Fruit fly (Drosophila melanogaster) whole organism, embryonic: Measurements from ENCODE around the gene goe.

Source experiments
- Awh ChIP-seq: fragments of 200-800 bp; sonication (Bioruptor generic); IDR thresholded peaks from 2 replicates; pipeline ENCODE4, ENCODE4 v1.3.6; 2022; ENCODE audit warnings: missing biosample characterization, missing genetic modification characterization
- BEAF-32 ChIP-seq: fragments of 200-800 bp; sonication (Bioruptor generic); optimal IDR thresholded peaks from 3 replicates; lab custom pipeline; 2017; ENCODE audit warnings: missing biosample characterization, missing genetic modification characterization, mild to moderate bottlenecking, moderate library complexity, missing genetic modification reagents
- Bdp1 ChIP-seq: fragments of 200-800 bp; sonication (Bioruptor generic); optimal IDR thresholded peaks from 3 replicates; lab custom pipeline; 2016; ENCODE audit warnings: missing biosample characterization, missing genetic modification characterization
- Bgb ChIP-seq: fragments of 200-800 bp; sonication (Bioruptor generic); IDR thresholded peaks from 2 replicates; pipeline ENCODE4 v1.3.6; 2022; ENCODE audit warnings: missing biosample characterization, missing genetic modification characterization; ENCODE audit not compliant: partially characterized antibody
- CG11696 ChIP-seq: fragments of 200-800 bp; sonication (Bioruptor generic); IDR thresholded peaks from 2 replicates; pipeline ENCODE4 v1.3.6; 2022; ENCODE audit warnings: missing biosample characterization, missing genetic modification characterization
- CG12071 ChIP-seq: fragments of 200-800 bp; sonication (Bioruptor generic); optimal IDR thresholded peaks from 3 replicates; lab custom pipeline; 2018; ENCODE audit warnings: missing biosample characterization, mild to moderate bottlenecking, missing genetic modification characterization
- CG12155 ChIP-seq: fragments of 200-800 bp; sonication (Bioruptor generic); optimal IDR thresholded peaks from 3 replicates; lab custom pipeline; 2016; ENCODE audit warnings: missing biosample characterization, missing genetic modification characterization
- CG12299 ChIP-seq: fragments of 200-800 bp; sonication (Bioruptor generic); optimal IDR thresholded peaks from 2 replicates; lab custom pipeline; 2018; ENCODE audit warnings: missing biosample characterization, mild to moderate bottlenecking, missing genetic modification characterization
- CG12744 ChIP-seq: fragments of 200-800 bp; sonication (Bioruptor generic); optimal IDR thresholded peaks from 2 replicates; lab custom pipeline; 2016; ENCODE audit warnings: missing biosample characterization, missing genetic modification characterization
- CG12769 ChIP-seq: fragments of 200-800 bp; sonication (Bioruptor generic); optimal IDR thresholded peaks from 2 replicates; lab custom pipeline; 2019; ENCODE audit warnings: missing biosample characterization, mild to moderate bottlenecking, missing genetic modification characterization, moderate library complexity
- CG13296 ChIP-seq: fragments of 200-800 bp; sonication (Bioruptor generic); optimal IDR thresholded peaks from 3 replicates; lab custom pipeline; 2018; ENCODE audit warnings: missing biosample characterization, mild to moderate bottlenecking, missing genetic modification characterization
- CG14014 ChIP-seq: fragments of 200-800 bp; sonication (Bioruptor generic); IDR thresholded peaks from 2 replicates; pipeline ENCODE4 v1.3.6; 2022; ENCODE audit warnings: missing biosample characterization, missing genetic modification characterization
- CG1602 ChIP-seq: fragments of 200-800 bp; sonication (Bioruptor generic); optimal IDR thresholded peaks from 3 replicates; lab custom pipeline; 2016; ENCODE audit warnings: missing biosample characterization, missing genetic modification characterization
- CG1647 ChIP-seq: fragments of 200-800 bp; sonication (Bioruptor generic); optimal IDR thresholded peaks from 3 replicates; lab custom pipeline; 2016; ENCODE audit warnings: missing biosample characterization, missing genetic modification characterization
- CG16779 ChIP-seq: fragments of 200-800 bp; sonication (Bioruptor generic); IDR thresholded peaks from 2 replicates; pipeline ENCODE4 v1.3.6; 2022; ENCODE audit warnings: missing biosample characterization, missing genetic modification characterization
- CG17359 ChIP-seq: fragments of 200-800 bp; sonication (Bioruptor generic); optimal IDR thresholded peaks from 3 replicates; lab custom pipeline; 2018; ENCODE audit warnings: missing biosample characterization, mild to moderate bottlenecking, missing genetic modification characterization, moderate library complexity
- CG2129 ChIP-seq: fragments of 200-800 bp; sonication (Bioruptor generic); IDR thresholded peaks from 2 replicates; pipeline ENCODE4 v1.3.6; 2022; ENCODE audit warnings: missing biosample characterization, missing genetic modification characterization; ENCODE audit not compliant: partially characterized antibody
- CG2202 ChIP-seq: fragments of 200-800 bp; sonication (Bioruptor generic); optimal IDR thresholded peaks from 2 replicates; lab custom pipeline; 2018; ENCODE audit warnings: missing biosample characterization, mild to moderate bottlenecking, missing genetic modification characterization
- CG34224 ChIP-seq: fragments of 200-800 bp; sonication (Bioruptor generic); IDR thresholded peaks from 3 replicates; pipeline ENCODE4 v1.3.6; 2022; ENCODE audit warnings: missing biosample characterization, missing genetic modification characterization; ENCODE audit not compliant: partially characterized antibody
- CG34422 ChIP-seq: fragments of 200-800 bp; sonication (Bioruptor generic); IDR thresholded peaks from 3 replicates; pipeline ENCODE4 v1.3.6; 2022; ENCODE audit warnings: missing biosample characterization, missing genetic modification characterization
- CG42726 ChIP-seq: fragments of 200-800 bp; sonication (Bioruptor generic); IDR thresholded peaks from 2 replicates; pipeline ENCODE4 v1.3.6; 2022; ENCODE audit warnings: missing biosample characterization, missing genetic modification characterization; ENCODE audit not compliant: partially characterized antibody
- CG4730 ChIP-seq: fragments of 200-800 bp; sonication (Bioruptor generic); IDR thresholded peaks from 2 replicates; pipeline ENCODE4 v1.3.6; 2022; ENCODE audit warnings: missing biosample characterization, missing genetic modification characterization
- CG6654 ChIP-seq: fragments of 200-800 bp; sonication (Bioruptor generic); optimal IDR thresholded peaks from 2 replicates; lab custom pipeline; 2017; ENCODE audit warnings: missing biosample characterization, mild to moderate bottlenecking, missing genetic modification characterization
- CG6813 ChIP-seq: fragments of 200-800 bp; sonication (Bioruptor generic); optimal IDR thresholded peaks from 2 replicates; lab custom pipeline; 2017; ENCODE audit warnings: missing biosample characterization, missing genetic modification characterization, mild to moderate bottlenecking, moderate library complexity, missing genetic modification reagents
- CG7372 ChIP-seq: fragments of 200-800 bp; sonication (Bioruptor generic); IDR thresholded peaks from 2 replicates; pipeline ENCODE4 v1.3.6; 2022; ENCODE audit warnings: missing biosample characterization, missing genetic modification characterization
- CG7963 ChIP-seq: fragments of 200-800 bp; sonication (Bioruptor generic); IDR thresholded peaks from 3 replicates; pipeline ENCODE4 v1.3.6; 2022; ENCODE audit warnings: missing biosample characterization, missing genetic modification characterization; ENCODE audit not compliant: partially characterized antibody
- CG8281 ChIP-seq: fragments of 200-800 bp; sonication (Bioruptor generic); optimal IDR thresholded peaks from 2 replicates; lab custom pipeline; 2018; ENCODE audit warnings: missing biosample characterization, mild to moderate bottlenecking, missing genetic modification characterization, moderate library complexity
- CG8765 ChIP-seq: fragments of 200-800 bp; sonication (Bioruptor generic); IDR thresholded peaks from 2 replicates; pipeline ENCODE4 v1.3.6; 2022; ENCODE audit warnings: missing biosample characterization, missing genetic modification characterization
- CG9797 ChIP-seq: fragments of 200-800 bp; sonication (Bioruptor generic); optimal IDR thresholded peaks from 3 replicates; lab custom pipeline; 2018; ENCODE audit warnings: missing biosample characterization, mild to moderate bottlenecking, missing genetic modification characterization
- Dad ChIP-seq: fragments of 200-800 bp; sonication (Bioruptor generic); optimal IDR thresholded peaks from 3 replicates; lab custom pipeline; 2016; ENCODE audit warnings: missing biosample characterization, missing genetic modification characterization
- Dek ChIP-seq: fragments of 200-800 bp; sonication (Bioruptor generic); optimal IDR thresholded peaks from 3 replicates; lab custom pipeline; 2019; ENCODE audit warnings: missing biosample characterization, mild to moderate bottlenecking, missing genetic modification characterization, moderate library complexity
- Doc3 ChIP-seq: fragments of 200-800 bp; sonication (Bioruptor generic); IDR thresholded peaks from 3 replicates; pipeline ENCODE4 v1.3.6; 2022; ENCODE audit warnings: missing biosample characterization, missing genetic modification characterization; ENCODE audit not compliant: partially characterized antibody
- Ets65A ChIP-seq: fragments of 200-800 bp; sonication (Bioruptor generic); peaks from one replicate; lab custom pipeline; 2016; ENCODE audit warnings: missing biosample characterization, missing genetic modification characterization
- Gsc ChIP-seq: fragments of 200-800 bp; sonication (Bioruptor generic); IDR thresholded peaks from 2 replicates; pipeline ENCODE4 v1.3.6; 2022; ENCODE audit warnings: missing biosample characterization, missing genetic modification characterization
- H15 ChIP-seq: fragments of 200-800 bp; sonication (Bioruptor generic); IDR thresholded peaks from 3 replicates; pipeline ENCODE4 v1.3.6; 2022; ENCODE audit warnings: missing biosample characterization, missing genetic modification characterization
- Hr3 ChIP-seq: fragments of 200-800 bp; sonication (Bioruptor generic); optimal IDR thresholded peaks from 3 replicates; lab custom pipeline; 2016; ENCODE audit warnings: missing biosample characterization, missing genetic modification characterization
- NC2α ChIP-seq: fragments of 200-800 bp; sonication (Bioruptor generic); optimal IDR thresholded peaks from 2 replicates; lab custom pipeline; 2016; ENCODE audit warnings: missing biosample characterization, missing genetic modification characterization
- Six4 ChIP-seq: fragments of 200-800 bp; sonication (Bioruptor generic); optimal IDR thresholded peaks from 2 replicates; lab custom pipeline; 2016; ENCODE audit warnings: missing biosample characterization, missing genetic modification characterization
- Sox100B ChIP-seq: fragments of 200-800 bp; sonication (Bioruptor generic); optimal IDR thresholded peaks from 3 replicates; lab custom pipeline; 2018; ENCODE audit warnings: missing biosample characterization, mild to moderate bottlenecking, missing genetic modification characterization
- Ssrp ChIP-seq: fragments of 200-800 bp; sonication (Bioruptor generic); optimal IDR thresholded peaks from 2 replicates; lab custom pipeline; 2018; ENCODE audit warnings: missing biosample characterization, mild to moderate bottlenecking, missing genetic modification characterization, moderate library complexity
- amos ChIP-seq: fragments of 200-800 bp; sonication (Bioruptor generic); IDR thresholded peaks from 2 replicates; pipeline ENCODE4 v1.3.6; 2022; ENCODE audit warnings: missing biosample characterization, missing genetic modification characterization; ENCODE audit not compliant: partially characterized antibody
- aop ChIP-seq: fragments of 200-800 bp; sonication (Bioruptor generic); IDR thresholded peaks from 2 replicates; pipeline ENCODE4 v1.3.6; 2022; ENCODE audit warnings: missing biosample characterization, missing genetic modification characterization
- chn ChIP-seq: fragments of 200-800 bp; sonication (Bioruptor generic); optimal IDR thresholded peaks from 2 replicates; lab custom pipeline; 2016; ENCODE audit warnings: missing biosample characterization, missing genetic modification characterization
- crp ChIP-seq, 2 experiments: fragments of 200-800 bp; sonication (Bioruptor generic); optimal IDR thresholded peaks; 2 replicates in 1 of 2; 3 replicates in 1 of 2; lab custom pipeline; 2017; ENCODE audit warnings: missing biosample characterization in 2 of 2, missing genetic modification characterization in 2 of 2, mild to moderate bottlenecking in 1 of 2, moderate library complexity in 1 of 2
- eyg ChIP-seq: fragments of 200-800 bp; sonication (Bioruptor generic); optimal IDR thresholded peaks from 3 replicates; lab custom pipeline; 2016; ENCODE audit warnings: missing biosample characterization, missing genetic modification characterization
- gem ChIP-seq: fragments of 200-800 bp; sonication (Bioruptor generic); optimal IDR thresholded peaks from 2 replicates; lab custom pipeline; 2019; ENCODE audit warnings: missing biosample characterization, mild to moderate bottlenecking, missing genetic modification characterization, moderate library complexity
- gro ChIP-seq: fragments of 200-800 bp; sonication (Bioruptor generic); optimal IDR thresholded peaks from 2 replicates; lab custom pipeline; 2016; ENCODE audit warnings: missing biosample characterization, missing genetic modification characterization
- ham ChIP-seq: fragments of 200-800 bp; sonication (Bioruptor generic); IDR thresholded peaks from 2 replicates; pipeline ENCODE4 v1.3.6; 2022; ENCODE audit warnings: missing biosample characterization, missing genetic modification characterization
- sr ChIP-seq: fragments of 200-800 bp; sonication (Bioruptor generic); IDR thresholded peaks from 3 replicates; pipeline ENCODE4 v1.3.6; 2022; ENCODE audit warnings: missing biosample characterization, missing genetic modification characterization
- stc ChIP-seq: fragments of 200-800 bp; sonication (Bioruptor generic); IDR thresholded peaks from 2 replicates; pipeline ENCODE4 v1.3.6; 2022; ENCODE audit warnings: missing biosample characterization, missing genetic modification characterization
- tx ChIP-seq: fragments of 200-800 bp; sonication (Bioruptor generic); optimal IDR thresholded peaks from 2 replicates; lab custom pipeline; 2016; ENCODE audit warnings: missing biosample characterization, missing genetic modification characterization
- zf30C ChIP-seq: fragments of 200-800 bp; sonication (Bioruptor generic); optimal IDR thresholded peaks from 3 replicates; lab custom pipeline; 2018; ENCODE audit warnings: missing biosample characterization, mild to moderate bottlenecking, missing genetic modification characterization

Gene goe

DNA sequence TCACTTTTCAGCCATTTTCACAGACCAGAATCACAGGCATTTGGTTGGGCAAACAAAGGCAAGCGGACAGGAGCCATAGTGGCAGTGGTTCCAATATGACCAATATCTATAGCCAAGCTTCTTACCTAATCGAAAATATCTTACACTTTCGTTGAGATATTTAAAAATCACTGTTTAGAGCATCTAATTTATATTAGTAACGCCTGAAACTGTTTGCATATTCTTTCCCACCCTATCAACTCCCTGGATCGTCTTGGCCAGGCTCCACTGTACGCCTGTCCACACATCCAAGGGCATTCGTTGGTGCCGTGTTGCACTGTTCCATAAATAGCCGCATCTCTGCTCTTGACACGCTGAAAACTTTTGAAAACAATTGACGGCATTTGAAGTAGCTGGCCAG is 61.2 kb downstream of the goe start (continued):
- TF ChIP-seq CG12744 (GFP tag; lab: Kevin White, UChicago) (no peak), Gsc (GFP tag; lab: Robert Waterston, UW) (0 out of 2 replicates have a peak, but pooled peaks have one; percentile 19), CG12155 (no peak), chn (no peak), CG34422 (GFP tag; lab: Robert Waterston, UW) (no peak), CG6654 (GFP tag; lab: Kevin White, UChicago) (no peak), CG1602 (GFP tag; lab: Kevin White, UChicago) (no peak), CG34224 (no peak), eyg (GFP tag; lab: Kevin White, UChicago) (no peak), ham (GFP tag; lab: Robert Waterston, UW) (no peak), CG7963 (no peak), Dad (GFP tag; lab: Kevin White, UChicago) (no peak), zf30C (GFP tag; lab: Kevin White, UChicago) (no peak), CG14014 (no peak), Awh (no peak), CG13296 (GFP tag; lab: Kevin White, UChicago) (no peak), CG16779 (GFP tag; lab: Robert Waterston, UW) (no peak), crp (GFP tag; optimal IDR thresholded peaks at IDR 0.05; lab: Kevin White, UChicago) (no peak), tx (GFP tag; lab: Kevin White, UChicago) (no peak), CG12769 (tag; lab: Kevin White, UChicago) (no peak), CG4730 (no peak), Doc3 (GFP tag; lab: Robert Waterston, UW) (no peak), sr (no peak), BEAF-32 (GFP tag; lab: Kevin White, UChicago) (no peak), Sox100B (GFP tag; lab: Kevin White, UChicago) (no peak), amos (GFP tag; lab: Robert Waterston, UW) (no peak), aop (GFP tag; lab: Robert Waterston, UW) (no peak), gem (peak; percentile 46), CG6813 (no peak), Hr3 (GFP tag; lab: Kevin White, UChicago) (no peak), NC2α (no peak), Ssrp (tag; lab: Kevin White, UChicago) (peak; percentile 17), stc (GFP tag; lab: Robert Waterston, UW) (0 out of 2 replicates have a peak, but pooled peaks have one; percentile 21), Ets65A (GFP tag; lab: Kevin White, UChicago) (no peak), CG11696 (no peak), CG12071 (GFP tag; lab: Kevin White, UChicago) (no peak), CG12299 (no peak), CG8281 (tag; lab: Kevin White, UChicago) (no peak), CG7372 (GFP tag; lab: Robert Waterston, UW) (no peak), Bgb (GFP tag; lab: Robert Waterston, UW) (no peak), CG9797 (GFP tag; lab: Kevin White, UChicago) (no peak), Six4 (no peak), CG8765 (GFP tag; lab: Robert Waterston, UW) (no peak), CG1647 (GFP tag; lab: Kevin White, UChicago) (no peak), H15 (GFP tag; lab: Robert Waterston, UW) (no peak), CG2129 (no peak), Dek (tag; lab: Kevin White, UChicago) (no peak), CG17359 (peak; percentile 42), gro (no peak), CG42726 (GFP tag; lab: Robert Waterston, UW) (no peak), Bdp1 (GFP tag; lab: Kevin White, UChicago) (no peak), CG2202 (tag; lab: Kevin White, UChicago) (no peak)
